Worm (Caenorhabditis elegans) whole organism, L3 larva: ENCODE data around the gene C16C4.17.
"Not testable (repeated sequence)": the region's sequence is repeated elsewhere in the genome, so short reads cannot be mapped to it uniquely, and the experiment has no call there.

Source experiments
- ZK546.5 ChIP-seq: sonication (generic microtip); optimal IDR thresholded peaks from 2 replicates; lab custom pipeline; 2017; ENCODE audit warnings: missing biosample characterization, missing genetic modification characterization
- ama-1 ChIP-seq: fragments of 150-350 bp; optimal IDR thresholded peaks from 2 replicates; lab custom pipeline; 2018
- ceh-9 ChIP-seq: sonication (generic microtip); optimal IDR thresholded peaks from 2 replicates; lab custom pipeline; 2018; ENCODE audit warnings: missing biosample characterization, missing genetic modification characterization
- egl-27 ChIP-seq: sonication (generic microtip); optimal IDR thresholded peaks from 4 replicates; lab custom pipeline; 2017; ENCODE audit warnings: missing biosample characterization, missing genetic modification reagents, missing genetic modification characterization
- egl-5 ChIP-seq: fragments of 150-350 bp; optimal IDR thresholded peaks from 2 replicates; lab custom pipeline; 2017; ENCODE audit warnings: missing biosample characterization, missing genetic modification reagents, missing genetic modification characterization, inconsistent platforms
- elt-2 ChIP-seq: sonication (generic microtip); optimal IDR thresholded peaks from 2 replicates; lab custom pipeline; 2016; ENCODE audit warnings: missing genetic modification reagents, mild to moderate bottlenecking, missing genetic modification characterization, missing compliant biosample characterization
- elt-3 ChIP-seq, 3 experiments: fragments of 150-350 bp in 1 of 3; sonication (generic microtip) in 2 of 3; optimal IDR thresholded peaks; 2 replicates in 2 of 3; 4 replicates in 1 of 3; lab custom pipeline; 2014 to 2017; ENCODE audit warnings: missing biosample characterization in 3 of 3, missing genetic modification characterization in 3 of 3
- fkh-10 ChIP-seq: sonication (generic microtip); optimal IDR thresholded peaks from 2 replicates; lab custom pipeline; 2017; ENCODE audit warnings: missing biosample characterization, missing genetic modification reagents, missing genetic modification characterization
- hmg-11 ChIP-seq: sonication (generic microtip); optimal IDR thresholded peaks from 2 replicates; lab custom pipeline; 2016; ENCODE audit warnings: missing genetic modification characterization, missing compliant biosample characterization
- jun-1 ChIP-seq: fragments of 150-350 bp; optimal IDR thresholded peaks from 2 replicates; lab custom pipeline; 2014; ENCODE audit warnings: missing biosample characterization, missing genetic modification reagents, missing genetic modification characterization
- lin-15B ChIP-seq: fragments of 150-350 bp; optimal IDR thresholded peaks from 2 replicates; lab custom pipeline; 2014; ENCODE audit warnings: missing biosample characterization, missing genetic modification characterization
- lsy-12 ChIP-seq: sonication (generic microtip); optimal IDR thresholded peaks from 2 replicates; lab custom pipeline; 2016; ENCODE audit warnings: mild to moderate bottlenecking, missing genetic modification characterization, missing compliant biosample characterization
- mml-1 ChIP-seq: fragments of 150-350 bp; sonication (generic microtip); optimal IDR thresholded peaks from 3 replicates; lab custom pipeline; 2014; ENCODE audit warnings: missing biosample characterization, missing genetic modification characterization
- nfya-1 ChIP-seq: sonication (generic microtip); optimal IDR thresholded peaks from 2 replicates; lab custom pipeline; 2017; ENCODE audit warnings: missing genetic modification characterization, mild to moderate bottlenecking, missing compliant biosample characterization, antibody characterized with exemption, moderate library complexity; ENCODE audit not compliant: insufficient read depth
- nhr-11 ChIP-seq: fragments of 150-350 bp; optimal IDR thresholded peaks from 2 replicates; lab custom pipeline; 2014; ENCODE audit warnings: missing biosample characterization, missing genetic modification characterization
- nhr-237 ChIP-seq: fragments of 150-350 bp; optimal IDR thresholded peaks from 2 replicates; lab custom pipeline; 2014; ENCODE audit warnings: missing biosample characterization, missing genetic modification characterization
- nhr-28 ChIP-seq: fragments of 150-350 bp; optimal IDR thresholded peaks from 2 replicates; lab custom pipeline; 2014; ENCODE audit warnings: missing biosample characterization, missing genetic modification characterization
- nhr-67 ChIP-seq: fragments of 150-350 bp; optimal IDR thresholded peaks from 2 replicates; lab custom pipeline; 2014; ENCODE audit warnings: missing biosample characterization, missing genetic modification characterization
- pha-4 ChIP-seq: fragments of 150-350 bp; optimal IDR thresholded peaks from 2 replicates; lab custom pipeline; 2014; ENCODE audit warnings: missing biosample characterization, missing genetic modification reagents, missing genetic modification characterization
- pqm-1 ChIP-seq: fragments of 150-350 bp; optimal IDR thresholded peaks from 2 replicates; lab custom pipeline; 2017; ENCODE audit warnings: missing biosample characterization, missing genetic modification characterization, inconsistent platforms
- skn-1 ChIP-seq: fragments of 150-350 bp; optimal IDR thresholded peaks from 2 replicates; lab custom pipeline; 2014; ENCODE audit warnings: missing biosample characterization, missing genetic modification characterization
- snpc-4 ChIP-seq: fragments of 150-350 bp; optimal IDR thresholded peaks from 2 replicates; lab custom pipeline; 2014; ENCODE audit warnings: missing biosample characterization, missing genetic modification characterization
- tbx-2 ChIP-seq: sonication (generic microtip); optimal IDR thresholded peaks from 2 replicates; lab custom pipeline; 2016; ENCODE audit warnings: mild to moderate bottlenecking, missing genetic modification characterization, missing compliant biosample characterization
- zag-1 ChIP-seq: fragments of 150-350 bp; optimal IDR thresholded peaks from 2 replicates; lab custom pipeline; 2014; ENCODE audit warnings: missing biosample characterization, missing genetic modification characterization

C16C4.17 gene

DNA sequence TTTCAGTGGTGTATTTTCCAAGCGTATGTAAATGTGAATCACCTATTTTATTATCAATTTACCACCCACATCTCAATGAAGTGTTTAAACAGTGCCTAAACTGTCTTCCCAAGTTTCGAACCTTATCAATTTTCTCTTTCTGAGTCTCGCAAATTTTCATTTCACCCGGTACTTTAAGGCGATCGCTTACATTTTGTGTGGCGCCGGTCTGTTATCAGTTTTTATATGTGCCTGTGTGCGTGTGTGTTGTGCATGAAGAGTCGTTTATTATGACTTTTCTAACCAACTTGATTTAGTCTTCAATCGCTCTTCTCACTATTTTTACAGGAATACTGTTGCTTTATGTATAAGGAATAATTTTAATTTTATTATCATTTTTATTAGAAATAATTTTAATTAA, 40.8 kb upstream of the C16C4.17 start:
- TF ChIP-seq elt-2 (tag; lab: Kevin White, UChicago), result peak; percentile 57

DNA sequence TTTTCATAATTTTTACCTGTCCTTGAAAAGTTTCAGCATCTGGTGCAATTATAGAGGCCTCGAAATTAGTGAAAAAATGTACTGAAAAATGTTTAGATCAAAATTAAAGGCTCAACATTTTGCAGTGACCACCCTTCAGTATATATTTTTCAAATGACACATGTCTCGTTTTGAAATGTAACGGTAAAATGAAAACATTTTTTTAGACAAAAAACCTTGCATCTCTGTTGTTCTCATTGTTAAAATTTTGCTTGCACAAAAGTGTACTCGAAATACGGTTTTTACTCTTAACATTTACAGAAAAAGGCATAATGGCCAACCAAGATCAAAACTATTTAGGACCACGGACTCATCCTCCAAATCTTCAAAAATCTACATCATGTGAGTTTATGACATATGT, 40.0 kb upstream of the C16C4.17 start, which contains the start of gene math-41:
math-41 (plus strand) TSS at position 301 of the 400 bp plus-strand sequence.
- TF ChIP-seq egl-27, nhr-28, hmg-11 (tag; lab: Kevin White, UChicago): not testable (repeated sequence)
- TF ChIP-seq, all 47 proteins: peak for 0; not testable (repeated sequence) for 47

DNA sequence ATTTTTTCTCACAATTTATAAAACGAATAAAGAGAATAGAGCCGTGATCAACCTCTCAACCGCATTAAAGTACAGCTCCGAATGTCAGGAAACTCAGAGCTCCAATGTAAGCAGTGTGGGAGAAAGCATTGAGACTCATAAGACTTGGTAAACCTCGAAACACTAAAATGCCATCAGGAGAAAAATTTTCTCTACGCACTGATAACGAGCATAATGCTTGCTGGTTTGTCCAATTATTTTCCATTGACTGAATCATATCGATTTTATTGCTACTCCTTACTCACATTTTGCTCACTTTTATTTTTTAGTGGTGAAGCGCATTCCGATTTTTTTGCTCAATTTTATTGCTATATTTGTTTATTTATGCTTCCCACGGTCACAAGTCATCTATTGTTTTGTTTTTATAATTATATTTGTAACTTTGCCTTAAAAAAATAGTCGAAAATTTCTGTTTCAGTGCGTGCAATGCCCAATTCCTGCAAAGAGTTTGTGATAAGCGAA, 34.1 kb upstream of the C16C4.17 start, which contains the start of gene math-40:
math-40 (plus strand) TSS at position 451 of the 501 bp plus-strand sequence.
- TF ChIP-seq ZK546.5 (tag; lab: Kevin White, UChicago), result no peak
- TF ChIP-seq elt-2 (tag; lab: Kevin White, UChicago), result peak; percentile 62
- peak; percentile 41 for TF ChIP-seq pqm-1 (tag; lab: Kevin White, UChicago)
- no peak for TF ChIP-seq tbx-2 (tag; lab: Kevin White, UChicago)

DNA sequence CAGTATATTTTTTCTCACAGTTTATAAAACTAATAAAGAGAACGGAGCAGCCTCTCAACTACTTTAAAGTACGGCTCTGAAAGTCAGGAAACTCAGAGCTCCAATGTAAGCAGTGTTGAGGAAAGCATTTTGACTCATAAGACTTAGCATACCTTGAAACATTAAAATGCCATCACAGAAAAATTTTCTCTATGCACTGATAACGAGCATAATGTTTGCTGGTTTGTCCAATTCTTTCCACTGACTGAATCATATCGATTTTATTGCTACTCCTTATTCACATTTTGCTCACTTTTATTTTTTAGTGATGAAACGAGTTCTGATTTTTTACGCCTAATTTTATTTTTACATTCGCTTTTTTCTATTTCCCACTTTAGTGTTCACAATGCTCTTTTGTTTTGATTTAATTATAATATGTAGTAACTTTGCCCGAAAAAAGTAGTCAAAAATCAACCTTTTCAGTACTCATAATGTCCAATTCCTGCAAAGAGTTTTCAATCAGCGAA, 32.4 kb upstream of the C16C4.17 start, which contains the start of gene math-39:
math-39 (plus strand) TSS at position 456 of the 506 bp plus-strand sequence.
- TF ChIP-seq elt-2 (tag; lab: Kevin White, UChicago) (peak; percentile 51), zag-1 (tag; lab: Kevin White, UChicago) (no peak), lsy-12 (tag; lab: Kevin White, UChicago) (no peak), ama-1 (lab: Kevin White, UChicago) (no peak), ceh-9 (tag; lab: Kevin White, UChicago) (no peak)

DNA sequence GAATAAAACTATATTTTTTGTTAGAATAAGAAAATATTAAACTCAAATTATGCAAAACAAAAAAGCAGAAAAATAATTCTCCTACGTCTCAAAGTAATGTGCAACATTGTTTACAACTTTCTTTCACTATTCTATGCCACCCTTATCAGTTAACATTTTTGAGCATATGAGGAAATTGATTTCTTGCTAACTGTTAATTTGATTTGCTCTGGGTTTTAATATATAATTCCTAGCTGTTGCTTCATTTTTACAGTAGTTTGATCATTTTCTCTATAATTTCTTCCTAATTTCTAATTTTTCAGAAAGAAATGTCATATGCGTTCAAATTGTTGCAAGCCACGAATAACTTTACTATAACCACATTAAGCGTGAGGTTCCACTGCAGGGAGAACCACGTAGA, 28.2 kb upstream of the C16C4.17 start, which contains the start of gene T08E11.1:
T08E11.1 (plus strand) TSS at position 301 of the 400 bp plus-strand sequence.
- no peak for TF ChIP-seq fkh-10
- no peak for TF ChIP-seq nhr-11 (tag; lab: Kevin White, UChicago)
- peak; percentile 8 for TF ChIP-seq elt-2 (tag; lab: Kevin White, UChicago)
- no peak for TF ChIP-seq lin-15B (tag; lab: Kevin White, UChicago)
- no peak for TF ChIP-seq egl-5
- TF ChIP-seq nhr-67 (tag; lab: Kevin White, UChicago), result no peak

DNA sequence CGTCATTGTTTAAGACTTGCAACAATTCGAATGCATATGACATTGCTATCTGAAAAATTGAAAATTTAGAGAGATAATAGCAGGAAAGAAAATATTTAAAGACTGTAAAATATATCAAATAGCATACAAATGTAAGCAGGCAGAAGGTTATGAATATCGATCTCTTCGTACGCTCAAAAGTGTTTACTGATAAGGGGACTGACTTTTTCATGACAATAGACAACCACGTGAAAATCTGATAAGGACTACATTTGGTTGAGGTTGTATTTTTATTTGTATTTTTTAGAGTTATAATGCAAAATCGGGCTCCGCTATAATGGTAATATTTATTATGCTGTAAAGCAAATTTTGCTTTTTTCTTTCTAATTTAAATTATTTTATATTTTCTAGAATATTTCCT, 21.5 kb upstream of the C16C4.17 start, which contains the start of the genes C52E2.5 and C52E2.4:
C52E2.5 (minus strand) TSS at position 43 of the 400 bp plus-strand sequence.
C52E2.4 (plus strand) TSS at position 252 of the 400 bp plus-strand sequence.
- TF ChIP-seq skn-1 (tag; lab: Kevin White, UChicago), result peak; percentile 17
- peak; percentile 94 for TF ChIP-seq elt-2 (tag; lab: Kevin White, UChicago)
- TF ChIP-seq nhr-237 (tag; lab: Kevin White, UChicago), result no peak
- TF ChIP-seq jun-1 (tag; lab: Kevin White, UChicago), result peak; percentile 20
- TF ChIP-seq pha-4 (tag; lab: Kevin White, UChicago), result peak; percentile 73
- TF ChIP-seq snpc-4 (tag; lab: Kevin White, UChicago), result no peak

DNA sequence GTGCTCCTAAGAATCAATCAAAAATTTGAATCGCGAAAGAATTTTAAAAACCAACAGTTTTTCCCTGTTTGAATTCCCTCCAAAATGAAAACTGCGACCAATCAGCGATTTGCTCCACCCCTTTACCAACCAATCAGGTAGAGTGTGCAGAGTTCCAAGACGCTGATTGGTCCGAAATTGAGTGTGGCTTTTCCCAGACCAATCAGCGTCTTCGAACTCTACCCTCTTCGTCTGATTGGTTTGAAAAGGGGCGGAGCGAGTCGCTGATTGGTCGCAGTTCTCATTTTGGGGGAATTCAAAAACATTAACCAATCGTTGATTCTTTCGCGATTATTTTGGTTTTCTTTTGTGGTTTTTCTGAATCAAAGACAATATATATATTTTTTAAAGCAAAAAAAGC, 19.8 kb upstream of the C16C4.17 start:
- TF ChIP-seq elt-3 (tag; optimal IDR thresholded peaks at IDR 0.05; lab: Kevin White, UChicago) (no peak), mml-1 (tag; lab: Kevin White, UChicago) (no peak), nfya-1 (tag; lab: Kevin White, UChicago) (peak; percentile 22)

DNA sequence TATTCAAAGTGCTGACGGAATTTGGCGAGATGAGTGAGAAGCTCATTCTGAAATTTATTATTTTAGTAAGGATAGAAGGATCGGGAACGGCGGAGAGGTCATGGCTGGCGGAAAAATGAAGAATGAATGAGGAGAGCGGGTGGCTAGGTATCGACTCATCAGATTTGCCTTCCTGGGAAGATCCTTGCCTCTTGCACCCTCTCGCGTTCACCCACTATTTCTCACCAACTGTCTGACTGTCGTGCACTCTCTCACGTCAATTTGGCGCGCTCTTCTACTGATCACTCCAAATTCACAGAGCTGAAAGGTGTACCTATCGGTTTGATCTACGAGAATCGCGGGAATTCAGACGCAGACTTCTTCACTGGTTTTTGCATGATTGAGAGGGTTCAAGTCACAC, 16.3 kb upstream of the C16C4.17 start, which contains the start of gene fbxb-97:
fbxb-97 (minus strand) TSS at position 53 of the 400 bp plus-strand sequence.
- TF ChIP-seq egl-27 (tag; lab: Kevin White, UChicago) (no peak), nhr-11 (tag; lab: Kevin White, UChicago) (no peak)
